Worm (Caenorhabditis elegans) whole organism, L4 larva: ENCODE data around the gene F31F6.3.
A peak's percentile ranks its signal among the peaks of the same experiment; 100 is the strongest.

Source experiments
- ctbp-1 ChIP-seq: fragments of 200-800 bp; sonication (Bioruptor generic); IDR thresholded peaks from 2 replicates; pipeline ENCODE4 v1.3.6; 2022; ENCODE audit warnings: missing genetic modification reagents, missing genetic modification characterization, missing compliant biosample characterization
- dpl-1 ChIP-seq: fragments of 150-350 bp; optimal IDR thresholded peaks from 2 replicates; lab custom pipeline; 2014; ENCODE audit warnings: missing biosample characterization, missing genetic modification reagents, missing genetic modification characterization
- gei-8 ChIP-seq: fragments of 200-800 bp; sonication (Bioruptor generic); optimal IDR thresholded peaks from 2 replicates; lab custom pipeline; 2018; ENCODE audit warnings: mild to moderate bottlenecking, missing genetic modification characterization, missing compliant biosample characterization
- hlh-30 ChIP-seq: sonication (generic microtip); optimal IDR thresholded peaks from 2 replicates; lab custom pipeline; 2017; ENCODE audit warnings: antibody characterized with exemption, mild to moderate bottlenecking, missing genetic modification characterization, missing compliant biosample characterization; ENCODE audit not compliant: insufficient read depth
- mdl-1 ChIP-seq, 2 experiments: fragments of 150-350 bp in 1 of 2; sonication (generic microtip) in 1 of 2; optimal IDR thresholded peaks; 2 replicates each; lab custom pipeline; 2014 to 2017; ENCODE audit warnings: missing biosample characterization in 2 of 2, missing genetic modification characterization in 2 of 2
- nhr-28 ChIP-seq: fragments of 150-350 bp; optimal IDR thresholded peaks from 2 replicates; lab custom pipeline; 2014; ENCODE audit warnings: missing biosample characterization, missing genetic modification characterization
- pha-4 ChIP-seq, 2 experiments: fragments of 150-350 bp in 1 of 2; fragments of 200-800 bp in 1 of 2; sonication (Bioruptor generic) in 1 of 2; IDR thresholded peaks in 1 of 2; optimal IDR thresholded peaks in 1 of 2; 2 replicates each; pipeline versions ENCODE4 v1.3.6 to Lab custom; 2014 to 2022; ENCODE audit warnings: missing genetic modification characterization in 2 of 2, missing genetic modification reagents in 2 of 2, missing biosample characterization in 1 of 2, missing compliant biosample characterization in 1 of 2
- spr-1 ChIP-seq: sonication (generic microtip); optimal IDR thresholded peaks from 2 replicates; lab custom pipeline; 2016; ENCODE audit warnings: mild to moderate bottlenecking, missing genetic modification characterization, missing compliant biosample characterization
- unc-39 ChIP-seq: sonication (generic microtip); optimal IDR thresholded peaks from 2 replicates; lab custom pipeline; 2017; ENCODE audit warnings: missing biosample characterization, missing genetic modification characterization
- unc-62 ChIP-seq, 3 experiments: fragments of 150-350 bp in 1 of 3; sonication (generic microtip); optimal IDR thresholded peaks in 2 of 3; peaks in 1 of 3; 1 replicate in 1 of 3; 2 replicates in 2 of 3; lab custom pipeline; 2014 to 2017; ENCODE audit warnings: missing biosample characterization in 3 of 3, missing genetic modification characterization in 3 of 3, missing genetic modification reagents in 3 of 3, missing genotype in 1 of 3

ce11 chrX:14905161-14905560, 32.5 kb upstream of the F31F6.3 start, which contains the start of gene hex-5:
- TF ChIP-seq unc-39 (tag; lab: Kevin White, UChicago) (no peak), spr-1 (tag; lab: Kevin White, UChicago) (no peak), pha-4 (GFP tag; IDR thresholded peaks at IDR 0.05; lab: Robert Waterston, UW) (no peak), pha-4 (tag; optimal IDR thresholded peaks at IDR 0.05; lab: Kevin White, UChicago) (no peak), ctbp-1 (GFP tag; lab: Robert Waterston, UW) (no peak), dpl-1 (no peak), mdl-1 (tag; optimal IDR thresholded peaks at IDR 0.05; lab: Kevin White, UChicago) (no peak), gei-8 (GFP tag; lab: Kevin White, UChicago) (no peak), unc-62 (GFP tag; optimal IDR thresholded peaks at IDR 0.05 in 1 of 2; lab: Kevin White, UChicago) (peak in 1 of 2 experiments; percentile 40), unc-62 (tag; optimal IDR thresholded peaks at IDR 0.05; lab: Kevin White, UChicago) (no peak), hlh-30 (tag; lab: Kevin White, UChicago) (no peak), nhr-28 (tag; lab: Kevin White, UChicago) (no peak)
